Fruit fly (Drosophila melanogaster): ENCODE data around the gene CG15537.

DNA sequence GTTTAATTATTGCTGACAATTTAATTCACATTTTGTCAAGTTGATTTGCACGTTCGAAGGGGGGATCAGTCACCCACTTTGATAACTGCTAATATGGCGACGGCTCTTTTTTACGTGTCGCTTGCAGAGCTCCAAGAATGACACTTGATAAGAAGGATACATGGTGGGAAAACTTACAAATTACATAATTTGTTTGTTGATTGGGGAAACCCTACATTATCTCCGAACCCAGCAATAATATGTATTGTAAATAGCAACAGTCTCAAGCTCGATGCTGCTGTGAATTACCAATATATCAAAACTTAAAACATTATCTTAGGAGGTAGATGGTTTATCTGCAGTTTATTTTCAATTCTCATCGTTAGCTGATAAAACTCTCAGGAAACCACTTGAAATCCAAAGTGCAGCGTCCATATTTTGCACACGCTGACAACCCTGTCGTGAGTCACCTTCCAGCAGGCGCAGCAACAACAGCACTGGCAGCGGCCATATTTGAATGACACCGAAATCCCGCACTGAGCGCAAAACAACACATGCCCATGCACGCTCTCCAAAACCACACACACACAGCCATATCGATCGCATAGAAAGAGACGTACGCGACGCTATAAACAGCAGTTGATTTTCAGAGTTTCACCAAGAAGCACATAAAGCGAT is 55.1 kb downstream of the CG15537 start:
- peak; percentile 97 for TF ChIP-seq CG8319 (GFP tag; optimal IDR thresholded peaks at IDR 0.05)
- peak; percentile 98 for TF ChIP-seq CG31627 (GFP tag; optimal IDR thresholded peaks at IDR 0.05)

Measured in whole organism, prepupa.